Fruit fly (Drosophila melanogaster): ENCODE results near the gene mus201.
A peak's percentile ranks its signal among the peaks of the same experiment; 100 is the strongest.

Gene mus201

DNA sequence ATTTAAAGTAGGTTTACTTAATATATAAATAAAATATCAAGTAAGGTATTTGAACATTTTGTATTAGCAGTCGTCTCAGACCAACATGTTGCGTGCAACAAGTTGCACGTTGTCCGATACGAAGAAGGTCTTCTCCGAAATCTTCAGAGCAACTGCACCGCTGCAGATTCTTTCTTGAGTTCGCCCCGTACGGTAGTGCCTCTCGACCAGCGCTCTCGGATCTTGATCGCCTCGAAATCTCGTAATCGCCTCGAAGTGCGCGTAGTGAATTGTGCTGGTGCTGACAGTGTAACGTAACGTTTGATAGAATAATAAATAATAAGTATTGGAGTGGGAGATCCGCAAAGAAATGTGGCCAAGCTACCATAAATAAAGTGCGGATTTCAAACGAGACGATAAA lies 28.7 kb downstream of the mus201 start, which contains the start of gene dachs:
Gene dachs (plus strand): TSS at position 175 of the 400 bp plus-strand sequence.
- TF ChIP-seq CG8159 (tag; optimal IDR thresholded peaks at IDR 0.05): no peak
- TF ChIP-seq CG4496 (GFP tag; IDR thresholded peaks at IDR 0.05): no peak
- TF ChIP-seq Pif1A (GFP tag; optimal IDR thresholded peaks at IDR 0.05): no peak
- no peak for TF ChIP-seq Pif1B (GFP tag; optimal IDR thresholded peaks at IDR 0.05)
- no peak for TF ChIP-seq rn (GFP tag; IDR thresholded peaks at IDR 0.05)
- no peak for TF ChIP-seq CG9948 (tag; optimal IDR thresholded peaks at IDR 0.05)
- no peak for TF ChIP-seq D1 (tag; optimal IDR thresholded peaks at IDR 0.05)
- no peak for TF ChIP-seq CG8301 (tag; optimal IDR thresholded peaks at IDR 0.05)
- TF ChIP-seq CG32121 (GFP tag; IDR thresholded peaks at IDR 0.05): no peak
- no peak for TF ChIP-seq CG14655 (GFP tag; optimal IDR thresholded peaks at IDR 0.05)
- TF ChIP-seq CG15710 (tag; optimal IDR thresholded peaks at IDR 0.05): no peak
- no peak for TF ChIP-seq Snoo (tag; optimal IDR thresholded peaks at IDR 0.05)
- TF ChIP-seq CG13204 (GFP tag; optimal IDR thresholded peaks at IDR 0.05): no peak
- TF ChIP-seq gl (tag; optimal IDR thresholded peaks at IDR 0.05): no peak
- TF ChIP-seq EcR (GFP tag; optimal IDR thresholded peaks at IDR 0.05): no peak
- no peak for TF ChIP-seq CG34367 (tag; optimal IDR thresholded peaks at IDR 0.05)
- TF ChIP-seq Ets98B (GFP tag; IDR thresholded peaks at IDR 0.05): no peak
- TF ChIP-seq CG17806 (tag; optimal IDR thresholded peaks at IDR 0.05): no peak
- TF ChIP-seq CG12605 (GFP tag; IDR thresholded peaks at IDR 0.05): no peak
- TF ChIP-seq CG10348 (GFP tag; IDR thresholded peaks at IDR 0.05): no peak

DNA sequence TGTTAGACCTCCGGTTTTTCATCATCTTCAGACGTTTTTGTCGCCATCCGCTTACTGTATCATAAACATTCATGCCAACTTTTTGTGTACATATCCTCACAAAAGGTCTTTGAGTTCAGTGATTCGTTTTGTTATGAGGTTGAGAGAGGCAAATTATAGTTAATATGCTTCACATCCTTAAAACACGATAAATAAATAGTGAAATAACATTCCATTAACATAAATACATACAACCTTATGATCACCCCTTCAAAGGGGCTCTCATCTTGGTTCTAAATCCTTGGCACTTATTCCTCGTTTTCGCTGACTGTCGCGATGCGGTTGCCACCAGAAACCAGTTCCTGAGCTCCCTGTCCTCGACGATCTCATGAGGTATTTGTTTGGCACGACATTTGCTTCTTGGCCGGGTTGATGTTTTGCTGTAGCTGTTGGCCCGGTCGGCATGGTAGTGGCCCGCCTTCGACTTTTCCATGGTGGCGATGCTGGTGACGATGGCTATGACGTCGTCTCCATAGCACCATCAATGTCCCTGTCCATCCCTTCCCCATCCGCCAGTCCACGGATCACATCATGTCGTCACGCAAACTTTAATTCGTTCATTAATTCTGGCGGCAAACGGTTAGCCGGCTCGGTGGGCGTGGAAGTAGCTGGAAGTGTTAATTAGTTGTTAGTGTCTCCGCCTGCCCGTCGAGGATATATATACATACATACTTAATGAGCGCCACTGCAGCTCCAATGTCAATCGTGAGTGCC lies 31.1 kb downstream of the mus201 start:
- peak; percentile 8 for TF ChIP-seq Snoo (tag; optimal IDR thresholded peaks at IDR 0.05)
- TF ChIP-seq CG14655 (GFP tag; optimal IDR thresholded peaks at IDR 0.05): peak; percentile 59
- peak; percentile 15 for TF ChIP-seq CG15710 (tag; optimal IDR thresholded peaks at IDR 0.05)
- TF ChIP-seq CG8159 (tag; optimal IDR thresholded peaks at IDR 0.05): peak; percentile 41
- no peak for TF ChIP-seq CG17806 (tag; optimal IDR thresholded peaks at IDR 0.05)
- TF ChIP-seq Pif1A (GFP tag; optimal IDR thresholded peaks at IDR 0.05): peak; percentile 21
- no peak for TF ChIP-seq CG34367 (tag; optimal IDR thresholded peaks at IDR 0.05)
- TF ChIP-seq CG32121 (GFP tag; IDR thresholded peaks at IDR 0.05): no peak
- no peak for TF ChIP-seq Ets98B (GFP tag; IDR thresholded peaks at IDR 0.05)
- peak; percentile 13 for TF ChIP-seq gl (tag; optimal IDR thresholded peaks at IDR 0.05)
- peak; percentile 49 for TF ChIP-seq CG8301 (tag; optimal IDR thresholded peaks at IDR 0.05)

DNA sequence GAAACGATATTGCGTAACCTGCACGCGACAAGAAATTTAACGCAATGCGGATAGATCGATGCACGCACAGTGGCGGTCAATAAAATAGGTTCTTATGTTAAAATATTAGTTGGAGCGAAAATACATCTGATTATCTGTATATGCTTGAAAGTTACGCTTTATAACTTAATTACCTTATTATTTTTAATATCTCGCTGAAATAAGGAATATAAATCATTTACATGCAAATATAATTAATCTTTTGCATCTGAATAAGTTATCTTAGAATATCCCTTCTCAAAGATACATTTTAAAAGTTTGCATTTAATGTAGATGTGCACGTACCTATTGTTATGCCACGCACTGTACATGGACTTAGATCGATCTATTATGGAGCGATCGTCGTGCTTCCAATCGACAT lies 33.7 kb downstream of the mus201 start:
- TF ChIP-seq CG9948 (tag; optimal IDR thresholded peaks at IDR 0.05): peak; percentile 84
- no peak for TF ChIP-seq fd96Ca (GFP tag; IDR thresholded peaks at IDR 0.05)
- TF ChIP-seq gl (tag; optimal IDR thresholded peaks at IDR 0.05): no peak
- TF ChIP-seq CG34367 (tag; optimal IDR thresholded peaks at IDR 0.05): peak; percentile 66
- TF ChIP-seq CG13204 (GFP tag; optimal IDR thresholded peaks at IDR 0.05): no peak
- peak; percentile 3 for TF ChIP-seq EcR (GFP tag; optimal IDR thresholded peaks at IDR 0.05)
- TF ChIP-seq CG15710 (tag; optimal IDR thresholded peaks at IDR 0.05): peak; percentile 71
- TF ChIP-seq CG17806 (tag; optimal IDR thresholded peaks at IDR 0.05): peak; percentile 69
- 0 out of 3 replicates have a peak, but pooled peaks have one; percentile 33 for TF ChIP-seq CG4496 (GFP tag; IDR thresholded peaks at IDR 0.05)
- TF ChIP-seq CG32121 (GFP tag; IDR thresholded peaks at IDR 0.05): peak; percentile 52; the same call in 1 of the 2 replicates
- no peak for TF ChIP-seq Ets98B (GFP tag; IDR thresholded peaks at IDR 0.05)
- no peak for TF ChIP-seq CG10348 (GFP tag; IDR thresholded peaks at IDR 0.05)
- TF ChIP-seq Pif1A (GFP tag; optimal IDR thresholded peaks at IDR 0.05): peak; percentile 62
- peak; percentile 36 for TF ChIP-seq Pif1B (GFP tag; optimal IDR thresholded peaks at IDR 0.05)
- peak; percentile 85 for TF ChIP-seq CG8301 (tag; optimal IDR thresholded peaks at IDR 0.05)
- TF ChIP-seq CG8159 (tag; optimal IDR thresholded peaks at IDR 0.05): peak; percentile 76
- TF ChIP-seq CG12605 (GFP tag; IDR thresholded peaks at IDR 0.05): 0 out of 2 replicates have a peak, but pooled peaks have one; percentile 20
- no peak for TF ChIP-seq rn (GFP tag; IDR thresholded peaks at IDR 0.05)
- peak; percentile 31 for TF ChIP-seq Snoo (tag; optimal IDR thresholded peaks at IDR 0.05)
- TF ChIP-seq CG14655 (GFP tag; optimal IDR thresholded peaks at IDR 0.05): peak; percentile 86
- TF ChIP-seq D1 (tag; optimal IDR thresholded peaks at IDR 0.05): peak; percentile 70

DNA sequence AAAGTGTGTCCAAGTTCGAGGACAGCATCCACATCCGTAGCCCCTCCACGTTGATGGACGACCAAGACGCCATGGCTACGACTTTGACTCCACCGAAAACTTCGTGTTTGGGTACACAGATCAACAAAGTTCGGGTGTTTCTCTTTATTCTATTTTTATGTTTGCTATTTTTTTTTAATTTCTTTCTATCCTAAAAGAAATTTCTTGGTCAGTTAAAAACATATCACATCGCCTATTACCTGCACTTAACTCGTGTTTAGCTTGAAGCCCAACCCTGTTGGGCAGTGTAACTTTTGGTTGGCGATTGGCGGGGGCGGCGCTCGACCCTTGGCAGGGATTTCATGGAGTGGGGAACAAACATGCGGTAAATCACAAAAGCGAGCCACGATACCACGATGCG lies 35.5 kb downstream of the mus201 start:
- peak; percentile 51 for TF ChIP-seq D1 (tag; optimal IDR thresholded peaks at IDR 0.05)
- TF ChIP-seq Pif1A (GFP tag; optimal IDR thresholded peaks at IDR 0.05): peak; percentile 76
- TF ChIP-seq EcR (GFP tag; optimal IDR thresholded peaks at IDR 0.05): peak; percentile 32
- TF ChIP-seq CG8159 (tag; optimal IDR thresholded peaks at IDR 0.05): peak; percentile 88
- peak; percentile 73 for TF ChIP-seq fd96Ca (GFP tag; IDR thresholded peaks at IDR 0.05)
- peak; percentile 88 for TF ChIP-seq CG17806 (tag; optimal IDR thresholded peaks at IDR 0.05)
- peak; percentile 75 for TF ChIP-seq CG13204 (GFP tag; optimal IDR thresholded peaks at IDR 0.05)
- TF ChIP-seq CG4496 (GFP tag; IDR thresholded peaks at IDR 0.05): peak; percentile 81
- TF ChIP-seq Ets98B (GFP tag; IDR thresholded peaks at IDR 0.05): peak; percentile 74
- TF ChIP-seq rn (GFP tag; IDR thresholded peaks at IDR 0.05): peak; percentile 45; the same call in 1 of the 2 replicates
- TF ChIP-seq CG8301 (tag; optimal IDR thresholded peaks at IDR 0.05): peak; percentile 77
- peak; percentile 79 for TF ChIP-seq CG15710 (tag; optimal IDR thresholded peaks at IDR 0.05)
- peak; percentile 82 for TF ChIP-seq CG14655 (GFP tag; optimal IDR thresholded peaks at IDR 0.05)
- TF ChIP-seq Snoo (tag; optimal IDR thresholded peaks at IDR 0.05): peak; percentile 73
- TF ChIP-seq CG9948 (tag; optimal IDR thresholded peaks at IDR 0.05): peak; percentile 80
- TF ChIP-seq CG32121 (GFP tag; IDR thresholded peaks at IDR 0.05): peak; percentile 30; the same call in 1 of the 2 replicates
- peak; percentile 65 for TF ChIP-seq gl (tag; optimal IDR thresholded peaks at IDR 0.05)
- TF ChIP-seq CG34367 (tag; optimal IDR thresholded peaks at IDR 0.05): peak; percentile 64
- peak; percentile 80 for TF ChIP-seq Pif1B (GFP tag; optimal IDR thresholded peaks at IDR 0.05)
- peak; percentile 56 for TF ChIP-seq CG12605 (GFP tag; IDR thresholded peaks at IDR 0.05)
- TF ChIP-seq CG10348 (GFP tag; IDR thresholded peaks at IDR 0.05): no peak

DNA sequence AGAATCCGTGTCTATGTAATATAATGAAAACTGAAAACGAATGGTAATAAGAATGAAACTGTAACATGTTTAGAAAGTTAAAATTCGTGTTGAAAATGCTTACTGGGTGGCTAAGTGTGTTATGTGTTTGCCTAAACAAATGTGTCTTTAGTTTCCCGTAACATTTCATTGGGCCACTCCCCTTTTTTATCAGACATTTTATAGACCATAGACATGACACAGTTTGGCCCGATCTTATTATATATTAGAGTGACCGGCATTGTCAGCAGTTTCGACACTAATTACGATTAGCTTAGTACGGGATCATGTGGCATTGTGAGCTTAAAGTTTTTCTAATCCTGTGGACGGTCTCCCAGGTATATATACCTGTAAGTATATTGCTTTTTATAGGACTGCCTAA lies 39.1 kb downstream of the mus201 start, which contains the start of gene CheA29a:
Gene CheA29a (plus strand): TSS at position 301 of the 400 bp plus-strand sequence.
- TF ChIP-seq CG14655 (GFP tag; optimal IDR thresholded peaks at IDR 0.05): no peak
- TF ChIP-seq rn (GFP tag; IDR thresholded peaks at IDR 0.05): no peak
- no peak for TF ChIP-seq CG9948 (tag; optimal IDR thresholded peaks at IDR 0.05)
- TF ChIP-seq Ets98B (GFP tag; IDR thresholded peaks at IDR 0.05): no peak
- TF ChIP-seq CG12605 (GFP tag; IDR thresholded peaks at IDR 0.05): no peak

Measured in whole organism, pupa.